Worm (Caenorhabditis elegans) whole organism, L4/young adult: Measurements from ENCODE around the gene cyy-1.

ENCODE experiments used
- W03F9.2 ChIP-seq: fragments of 150-350 bp; optimal IDR thresholded peaks from 2 replicates; lab custom pipeline; 2014; ENCODE audit warnings: missing biosample characterization, missing genetic modification characterization
- dao-5 ChIP-seq: sonication (generic microtip); optimal IDR thresholded peaks from 2 replicates; lab custom pipeline; 2016; ENCODE audit warnings: missing genotype, missing genetic modification characterization, moderate library complexity, missing compliant biosample characterization
- him-1 ChIP-seq: sonication (generic microtip); optimal IDR thresholded peaks from 2 replicates; lab custom pipeline; 2016; ENCODE audit warnings: missing genotype, missing genetic modification reagents, missing genetic modification characterization, missing compliant biosample characterization

The cyy-1 gene

DNA sequence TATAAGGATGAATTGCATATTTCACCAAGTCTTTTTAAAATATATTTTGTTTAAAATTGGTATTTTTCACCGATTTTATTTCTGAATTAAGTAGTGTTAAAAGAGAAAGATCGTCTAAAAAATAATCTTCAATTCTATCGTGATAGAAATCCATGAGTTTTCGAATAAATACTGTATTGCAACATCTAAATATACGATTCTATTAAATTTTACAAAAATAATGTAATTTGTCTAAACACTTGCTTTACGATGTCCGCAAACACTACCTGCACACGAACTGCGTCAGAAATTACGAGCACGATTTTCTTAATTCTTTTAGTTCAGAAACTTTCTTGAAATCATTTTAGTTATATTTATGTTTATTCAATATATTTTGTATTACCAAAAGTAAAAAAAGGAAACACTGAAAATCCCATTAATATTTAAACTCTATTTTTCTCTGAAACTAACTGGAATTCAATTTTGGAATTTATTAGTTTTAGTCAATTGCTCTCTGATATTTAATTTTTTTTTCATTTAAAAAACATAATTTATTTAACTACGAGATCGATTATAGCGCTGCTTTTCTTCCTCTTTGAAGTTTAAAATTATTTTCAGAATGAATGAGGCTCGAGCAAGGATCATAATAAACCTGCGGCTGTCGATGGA is 43.6 kb downstream of the cyy-1 start, which contains the start of gene mrpl-32:
TSS of gene mrpl-32 (plus strand) at position 598 of the 648 bp plus-strand sequence.
- TF ChIP-seq him-1 (tag; lab: Kevin White, UChicago) (no peak), W03F9.2 (peak; percentile 61), dao-5 (tag; lab: Kevin White, UChicago) (no peak)

ce11 chrIII:8450494-8450893 is 44.8 kb downstream of the cyy-1 start:
- TF ChIP-seq him-1 (tag; lab: Kevin White, UChicago) (no peak), W03F9.2 (no peak), dao-5 (tag; lab: Kevin White, UChicago) (no peak)

DNA sequence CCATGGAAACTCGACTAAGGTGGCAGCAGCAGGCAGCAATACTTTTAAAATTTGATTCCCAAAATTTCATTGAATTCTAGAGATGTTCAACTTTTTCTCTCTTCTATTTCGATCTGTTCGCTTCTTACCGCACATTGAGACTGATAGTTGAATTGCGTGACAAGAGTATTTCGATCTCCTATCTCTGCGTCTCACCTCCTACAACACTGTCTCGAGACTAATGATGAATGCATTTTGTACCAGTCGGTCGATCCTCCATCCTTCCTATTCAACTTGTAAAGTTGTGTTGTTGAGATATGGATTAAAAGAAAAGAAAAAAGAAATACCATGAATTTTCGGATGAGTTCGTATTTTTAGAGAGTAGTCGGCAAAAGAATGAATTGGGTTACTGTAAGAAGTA is 45.5 kb downstream of the cyy-1 start:
- TF ChIP-seq W03F9.2 (no peak), dao-5 (tag; lab: Kevin White, UChicago) (no peak), him-1 (tag; lab: Kevin White, UChicago) (no peak)

DNA sequence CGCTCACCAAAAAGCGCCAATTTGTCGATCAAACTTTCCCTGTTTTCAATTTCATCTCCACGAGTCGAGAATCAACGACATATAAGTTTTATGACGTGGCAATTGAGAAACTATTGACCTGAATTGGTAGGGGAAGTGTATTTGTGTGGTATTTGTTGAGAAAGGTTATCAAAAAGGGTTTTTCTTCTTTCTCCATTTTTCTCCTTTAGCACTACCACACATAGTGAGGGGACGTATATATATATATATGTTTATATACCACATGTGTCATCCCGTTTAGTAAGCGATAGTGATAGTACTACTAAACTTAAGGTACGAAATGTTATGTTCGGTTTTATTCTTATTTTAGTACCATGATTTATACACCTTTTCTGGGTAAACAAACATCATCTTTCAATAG is 51.9 kb downstream of the cyy-1 start:
- TF ChIP-seq him-1 (tag; lab: Kevin White, UChicago) (no peak), W03F9.2 (no peak), dao-5 (tag; lab: Kevin White, UChicago) (no peak)
